Worm (Caenorhabditis elegans): ENCODE measurements around the gene atz-1.

Gene atz-1

ce11 chrIV:12399983-12400382 lies 24.1 kb upstream of the atz-1 start:
- TF ChIP-seq atf-7 (tag; optimal IDR thresholded peaks at IDR 0.05) = peak; percentile 19
- TF ChIP-seq hrde-1 (tag; optimal IDR thresholded peaks at IDR 0.05; ENCODE audit: borderline replicate concordance) = no peak
- no peak for TF ChIP-seq zfh-2 (GFP tag; conservative IDR thresholded peaks at IDR 0.05)
- TF ChIP-seq unc-62 (GFP tag; optimal IDR thresholded peaks at IDR 0.05) = peak; percentile 69
- no peak for TF ChIP-seq nfya-1 (tag; optimal IDR thresholded peaks at IDR 0.05; ENCODE audit: borderline replicate concordance, insufficient read depth)
- no peak for TF ChIP-seq madf-10 (tag; optimal IDR thresholded peaks at IDR 0.05)
- no peak for TF ChIP-seq repo-1 (tag; optimal IDR thresholded peaks at IDR 0.05)
- no peak for TF ChIP-seq athp-1 (tag; optimal IDR thresholded peaks at IDR 0.05)
- peak; percentile 10 for TF ChIP-seq lin-54 (GFP tag; optimal IDR thresholded peaks at IDR 0.05)
- TF ChIP-seq zim-3 (tag; optimal IDR thresholded peaks at IDR 0.05) = no peak
- TF ChIP-seq F33H1.4 (GFP tag; IDR thresholded peaks at IDR 0.05) = no peak
- no peak for TF ChIP-seq let-526 (GFP tag; IDR thresholded peaks at IDR 0.05)
- TF ChIP-seq ccch-3 (GFP tag; optimal IDR thresholded peaks at IDR 0.05) = no peak
- TF ChIP-seq dox-1 (GFP tag; IDR thresholded peaks at IDR 0.05) = peak; percentile 47; the same call in 1 of the 2 replicates
- no peak for TF ChIP-seq mxl-1 (tag; optimal IDR thresholded peaks at IDR 0.05)
- peak; percentile 19 for TF ChIP-seq lin-40 (tag; optimal IDR thresholded peaks at IDR 0.05)
- no peak for TF ChIP-seq tbp1 (GFP tag; optimal IDR thresholded peaks at IDR 0.05)
- peak; percentile 93 for TF ChIP-seq nhr-80 (tag; optimal IDR thresholded peaks at IDR 0.05)
- TF ChIP-seq ekl-4 (GFP tag; IDR thresholded peaks at IDR 0.05) = no peak

- TF ChIP-seq rpc-1 (optimal IDR thresholded peaks at IDR 0.05) = no peak
- TF ChIP-seq rpc-1 (tag; optimal IDR thresholded peaks at IDR 0.05) = no peak
- TF ChIP-seq T07F8.4 (tag; optimal IDR thresholded peaks at IDR 0.05) = no peak
- TF ChIP-seq akir-1 (GFP tag; optimal IDR thresholded peaks at IDR 0.05) = no peak
- TF ChIP-seq nfyb-1 (GFP tag; IDR thresholded peaks at IDR 0.05) = no peak
- no peak for TF ChIP-seq unc-130 (GFP tag; optimal IDR thresholded peaks at IDR 0.05)
- TF ChIP-seq ztf-6 (GFP tag; IDR thresholded peaks at IDR 0.05) = no peak
- TF ChIP-seq F23B12.7 (tag; optimal IDR thresholded peaks at IDR 0.05; ENCODE audit: insufficient read depth) = no peak
- TF ChIP-seq nfya-2 (GFP tag; IDR thresholded peaks at IDR 0.05) = no peak
- no peak for TF ChIP-seq athp-1 (tag; optimal IDR thresholded peaks at IDR 0.05)
These were observed 22.5 kb upstream of the atz-1 start, which contains the start of gene acs-20 for ce11 chrIV:12398437-12398836. TSS of gene acs-20 (minus strand) at chrIV:12398706.

- TF ChIP-seq cebp-2 (GFP tag; IDR thresholded peaks at IDR 0.05) (0 out of 2 replicates have a peak, but pooled peaks have one; percentile 41), lin-54 (GFP tag; optimal IDR thresholded peaks at IDR 0.05) (no peak), D2030.7 (GFP tag; IDR thresholded peaks at IDR 0.05) (no peak)
These were observed 20.8 kb upstream of the atz-1 start for ce11 chrIV:12396645-12397258.

ce11 chrIV:12391003-12391637 lies 15.2 kb upstream of the atz-1 start, which contains the start of the genes rps-23 and dpm-3:
TSS of gene rps-23 (minus strand) at chrIV:12391053.
TSS of gene dpm-3 (plus strand) at chrIV:12391587.
- TF ChIP-seq hrde-1 (tag; optimal IDR thresholded peaks at IDR 0.05; ENCODE audit: borderline replicate concordance) = peak; percentile 69
- TF ChIP-seq rec-8 (tag; optimal IDR thresholded peaks at IDR 0.05) = peak; percentile 68 to 85
- no peak for TF ChIP-seq nhr-27 (tag; optimal IDR thresholded peaks at IDR 0.05)
- TF ChIP-seq dox-1 (GFP tag; IDR thresholded peaks at IDR 0.05) = peak; percentile 97
- peak; percentile 50 for TF ChIP-seq snpc-4 (GFP tag; optimal IDR thresholded peaks at IDR 0.05)
- peak; percentile 65 to 82 (median 76) for TF ChIP-seq snpc-4 (tag; optimal IDR thresholded peaks at IDR 0.05)
- peak; percentile 88 for TF ChIP-seq K11D2.4 (GFP tag; IDR thresholded peaks at IDR 0.05)
- peak; percentile 34 for TF ChIP-seq gei-17 (GFP tag; optimal IDR thresholded peaks at IDR 0.05)
- TF ChIP-seq unc-62 (GFP tag; optimal IDR thresholded peaks at IDR 0.05) = no peak
- TF ChIP-seq ceh-27 (GFP tag; optimal IDR thresholded peaks at IDR 0.05) = peak; percentile 97
- TF ChIP-seq mel-28 (tag; optimal IDR thresholded peaks at IDR 0.05; ENCODE audit: borderline replicate concordance) = peak; percentile 14
- TF ChIP-seq zfh-2 (GFP tag; conservative IDR thresholded peaks at IDR 0.05) = peak; percentile 58; the same call in 1 of the 2 replicates
- no peak for TF ChIP-seq ama-1 (optimal IDR thresholded peaks at IDR 0.05)
- no peak for TF ChIP-seq ama-1 (GFP tag; optimal IDR thresholded peaks at IDR 0.05)
- peak; percentile 85 for TF ChIP-seq egrh-3 (GFP tag; IDR thresholded peaks at IDR 0.05)
- no peak for TF ChIP-seq aptf-3 (GFP tag; IDR thresholded peaks at IDR 0.05)
- peak; percentile 94 for TF ChIP-seq snpc-1.3 (tag; optimal IDR thresholded peaks at IDR 0.05; ENCODE audit: insufficient read depth)

Measured in whole organism, young adult.